Worm (Caenorhabditis elegans) whole organism, early embryonic: Measurements from ENCODE around the gene col-76.

Source experiments
- B0310.2 ChIP-seq: sonication (generic microtip); optimal IDR thresholded peaks from 2 replicates; lab custom pipeline; 2016; ENCODE audit warnings: mild to moderate bottlenecking, missing genetic modification characterization, missing compliant biosample characterization
- F13C5.2 ChIP-seq: sonication (generic microtip); optimal IDR thresholded peaks from 2 replicates; lab custom pipeline; 2017; ENCODE audit warnings: mild to moderate bottlenecking, missing genetic modification characterization, inconsistent platforms, missing compliant biosample characterization
- aly-1 ChIP-seq: sonication (generic microtip); optimal IDR thresholded peaks from 2 replicates; lab custom pipeline; 2016; ENCODE audit warnings: missing genetic modification characterization, missing compliant biosample characterization
- ama-1 ChIP-seq: fragments of 150-350 bp; optimal IDR thresholded peaks from 2 replicates; lab custom pipeline; 2014
- ceh-13 ChIP-seq: fragments of 200-800 bp; sonication (Bioruptor generic); optimal IDR thresholded peaks from 2 replicates; lab custom pipeline; 2018; ENCODE audit warnings: mild to moderate bottlenecking, missing genetic modification characterization, missing compliant biosample characterization
- ceh-36 ChIP-seq: sonication (generic microtip); optimal IDR thresholded peaks from 2 replicates; lab custom pipeline; 2016; ENCODE audit warnings: missing genetic modification characterization, inconsistent platforms, missing compliant biosample characterization
- flt-1 ChIP-seq: fragments of 200-800 bp; sonication (Bioruptor generic); IDR thresholded peaks from 2 replicates; pipeline ENCODE4 v1.3.6; 2022; ENCODE audit warnings: missing genetic modification characterization, missing compliant biosample characterization
- hmbx-1 ChIP-seq: sonication (generic microtip); optimal IDR thresholded peaks from 2 replicates; lab custom pipeline; 2016; ENCODE audit warnings: mild to moderate bottlenecking, missing genetic modification characterization, missing compliant biosample characterization
- hmg-4 ChIP-seq: fragments of 200-800 bp; sonication (Bioruptor generic); optimal IDR thresholded peaks from 2 replicates; lab custom pipeline; 2018; ENCODE audit warnings: mild to moderate bottlenecking, missing genetic modification characterization, missing compliant biosample characterization
- pes-1 ChIP-seq: fragments of 200-800 bp; sonication (Bioruptor generic); IDR thresholded peaks from 2 replicates; pipeline ENCODE4 v1.3.6; 2022; ENCODE audit warnings: missing genetic modification reagents, missing genetic modification characterization, missing compliant biosample characterization
- scrt-1 ChIP-seq: fragments of 200-800 bp; sonication (Bioruptor generic); IDR thresholded peaks from 2 replicates; pipeline ENCODE4 v1.3.6; 2022; ENCODE audit warnings: missing genetic modification characterization, missing compliant biosample characterization
- tbx-37 ChIP-seq: fragments of 200-800 bp; sonication (Bioruptor generic); conservative IDR thresholded peaks from 2 replicates; pipeline ENCODE4 v1.3.6; 2022; ENCODE audit warnings: missing genetic modification reagents, missing genetic modification characterization, missing compliant biosample characterization
- tra-4 ChIP-seq: sonication (generic microtip); optimal IDR thresholded peaks from 2 replicates; lab custom pipeline; 2017; ENCODE audit warnings: missing genetic modification characterization, missing compliant biosample characterization

DNA sequence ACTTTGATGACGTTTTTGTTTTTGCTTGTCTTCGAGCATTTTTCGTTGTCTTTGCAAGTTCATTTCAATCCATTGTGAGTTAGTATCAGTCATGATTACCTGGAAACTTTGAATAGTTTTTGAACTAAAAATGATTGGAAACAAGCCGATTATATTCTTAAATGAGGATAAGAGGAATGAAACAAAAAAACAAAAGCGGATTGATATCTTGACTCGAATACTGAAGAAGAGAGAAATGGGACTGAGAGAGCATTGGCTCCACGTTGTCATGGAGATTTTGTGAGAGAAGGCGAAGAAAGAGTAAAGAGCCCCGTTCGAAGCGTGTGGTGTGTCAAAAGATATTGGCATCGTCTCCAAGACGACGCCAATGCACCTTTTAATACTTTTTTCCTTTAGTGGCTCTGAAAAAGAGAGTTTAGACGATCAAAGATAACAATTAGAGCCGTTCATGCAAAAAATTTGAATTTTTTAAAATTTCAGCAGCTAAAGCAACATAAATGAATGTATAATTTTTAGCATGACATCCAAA is 47.2 kb upstream of the col-76 start, which contains the start of the genes tub-1 and tmem-138:
- TF ChIP-seq flt-1 (GFP tag; lab: Robert Waterston, UW) (no peak), ama-1 (lab: Kevin White, UChicago) (no peak), hmbx-1 (tag; lab: Kevin White, UChicago) (no peak), hmg-4 (GFP tag; lab: Kevin White, UChicago) (no peak), ceh-36 (tag; lab: Kevin White, UChicago) (no peak), B0310.2 (tag; lab: Kevin White, UChicago) (no peak), ceh-13 (no peak), pes-1 (no peak), scrt-1 (GFP tag; lab: Robert Waterston, UW) (no peak), tra-4 (tag; lab: Kevin White, UChicago) (no peak), tbx-37 (GFP tag; lab: Robert Waterston, UW) (no peak), F13C5.2 (tag; lab: Kevin White, UChicago) (no peak), aly-1 (tag; lab: Kevin White, UChicago) (no peak)
